Worm (Caenorhabditis elegans): ENCODE data around the gene F59A1.12.

- TF ChIP-seq hmbx-1 (tag; optimal IDR thresholded peaks at IDR 0.05), result no peak
- no peak for TF ChIP-seq ama-1 (optimal IDR thresholded peaks at IDR 0.05)
- no peak for TF ChIP-seq pes-1 (GFP tag; IDR thresholded peaks at IDR 0.05)
- no peak for TF ChIP-seq flt-1 (GFP tag; IDR thresholded peaks at IDR 0.05)
- no peak for TF ChIP-seq ets-7 (tag; optimal IDR thresholded peaks at IDR 0.05)
- TF ChIP-seq sea-1 (GFP tag; conservative IDR thresholded peaks at IDR 0.05), result no peak
- no peak for TF ChIP-seq F13C5.2 (tag; optimal IDR thresholded peaks at IDR 0.05)
- no peak for TF ChIP-seq scrt-1 (GFP tag; IDR thresholded peaks at IDR 0.05)
- no peak for TF ChIP-seq hmg-4 (GFP tag; optimal IDR thresholded peaks at IDR 0.05)
- no peak for TF ChIP-seq ceh-13 (GFP tag; optimal IDR thresholded peaks at IDR 0.05)
- no peak for TF ChIP-seq B0310.2 (tag; optimal IDR thresholded peaks at IDR 0.05)
Observed at ce11 chrV:17660003-17660402, 7.6 kb downstream of the F59A1.12 start, which contains the start of gene dgat-2.

All from whole organism, early embryonic.